Worm (Caenorhabditis elegans): ENCODE results near the gene F36G9.15.

DNA sequence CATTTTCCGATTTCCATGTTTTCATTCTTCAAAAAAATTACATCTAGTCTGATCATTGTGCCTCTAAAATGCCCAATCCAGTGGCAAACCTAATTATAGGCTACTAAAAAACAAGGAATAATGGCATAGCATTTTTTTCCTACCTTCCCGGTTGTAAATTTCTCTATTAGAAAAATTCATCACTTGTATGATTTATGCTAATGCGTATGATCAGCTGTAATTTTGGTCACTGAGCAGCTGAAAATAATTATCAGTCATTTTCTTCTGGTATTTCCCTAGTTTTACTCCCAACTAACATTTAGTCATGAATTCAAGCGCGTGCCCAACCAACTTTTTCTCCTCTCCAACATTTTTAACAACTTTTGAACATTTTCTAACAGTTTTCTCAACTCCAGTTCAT lies 32.5 kb downstream of the F36G9.15 start, which contains the start of gene srh-186:
- TF ChIP-seq lin-39 (tag; optimal IDR thresholded peaks at IDR 0.05), result no peak
- no peak for TF ChIP-seq skn-1 (tag; optimal IDR thresholded peaks at IDR 0.05)
- TF ChIP-seq lsy-12 (tag; optimal IDR thresholded peaks at IDR 0.05), result no peak
- no peak for TF ChIP-seq snpc-4 (tag; optimal IDR thresholded peaks at IDR 0.05)
- no peak for TF ChIP-seq mdl-1 (tag; optimal IDR thresholded peaks at IDR 0.05)
